Worm (Caenorhabditis elegans): Measurements from ENCODE around the gene epg-5.

- TF ChIP-seq ceh-30 (tag; optimal IDR thresholded peaks at IDR 0.05): no peak
- TF ChIP-seq nfya-1 (tag; optimal IDR thresholded peaks at IDR 0.05): no peak
- no peak for TF ChIP-seq ama-1 (optimal IDR thresholded peaks at IDR 0.05)
- no peak for TF ChIP-seq pax-1 (tag; optimal IDR thresholded peaks at IDR 0.05)
- no peak for TF ChIP-seq T23F11.4 (GFP tag; optimal IDR thresholded peaks at IDR 0.05)
- TF ChIP-seq ztf-16 (tag; optimal IDR thresholded peaks at IDR 0.05): no peak
- TF ChIP-seq hlh-6 (tag; optimal IDR thresholded peaks at IDR 0.05): no peak
- no peak for TF ChIP-seq lin-11 (tag; optimal IDR thresholded peaks at IDR 0.05)
- no peak for TF ChIP-seq madf-2 (tag; optimal IDR thresholded peaks at IDR 0.05)
- no peak for TF ChIP-seq syd-9 (tag; optimal IDR thresholded peaks at IDR 0.05)
Observed at ce11 chrII:6560291-6560690, 48.9 kb downstream of the epg-5 start.

All from whole organism, late embryonic.